Worm (Caenorhabditis elegans): Measurements from ENCODE around the gene R07E5.11.

The R07E5.11 gene

DNA sequence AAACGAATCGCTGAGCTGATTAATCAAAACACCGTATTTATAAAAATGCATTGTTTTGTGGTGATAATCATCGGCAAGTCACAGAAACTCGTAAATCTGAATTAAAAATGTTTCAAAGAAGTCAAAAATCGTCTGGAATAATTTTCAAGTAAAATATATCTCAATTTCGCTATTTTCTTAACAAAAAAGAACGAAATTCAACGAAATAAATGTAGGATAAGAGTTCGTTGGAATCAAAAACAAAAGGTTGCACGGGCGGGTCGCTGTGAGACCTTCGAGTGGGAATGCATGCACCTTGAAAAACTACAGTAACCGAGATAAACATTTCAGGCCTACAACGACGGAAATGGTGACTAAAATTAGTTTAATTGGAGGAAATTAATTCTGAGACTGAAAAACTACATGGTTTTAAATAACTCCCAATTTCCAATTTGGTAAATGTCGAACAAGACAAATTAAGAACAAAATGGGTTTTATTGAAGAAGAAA is 19.3 kb upstream of the R07E5.11 start, which contains the start of gene C28A5.1:
Gene C28A5.1 (minus strand): TSS at position 51 of the 488 bp plus-strand sequence.
- no peak for TF ChIP-seq ceh-9 (tag; optimal IDR thresholded peaks at IDR 0.05)
- TF ChIP-seq nhr-12 (tag; optimal IDR thresholded peaks at IDR 0.05), result no peak
- no peak for TF ChIP-seq snpc-4 (tag; optimal IDR thresholded peaks at IDR 0.05)
- no peak for TF ChIP-seq eor-1 (tag; optimal IDR thresholded peaks at IDR 0.05)
- no peak for TF ChIP-seq R02D3.7 (tag; optimal IDR thresholded peaks at IDR 0.05)
- no peak for TF ChIP-seq nhr-237 (tag; optimal IDR thresholded peaks at IDR 0.05)
- no peak for TF ChIP-seq ceh-82 (tag; optimal IDR thresholded peaks at IDR 0.05)
- no peak for TF ChIP-seq fos-1 (tag; optimal IDR thresholded peaks at IDR 0.05)
- TF ChIP-seq ceh-16 (tag; optimal IDR thresholded peaks at IDR 0.05), result no peak
- TF ChIP-seq ama-1 (optimal IDR thresholded peaks at IDR 0.05), result no peak
- TF ChIP-seq sea-2 (GFP tag; optimal IDR thresholded peaks at IDR 0.05), result no peak
- no peak for TF ChIP-seq ZK546.5 (tag; optimal IDR thresholded peaks at IDR 0.05)

DNA sequence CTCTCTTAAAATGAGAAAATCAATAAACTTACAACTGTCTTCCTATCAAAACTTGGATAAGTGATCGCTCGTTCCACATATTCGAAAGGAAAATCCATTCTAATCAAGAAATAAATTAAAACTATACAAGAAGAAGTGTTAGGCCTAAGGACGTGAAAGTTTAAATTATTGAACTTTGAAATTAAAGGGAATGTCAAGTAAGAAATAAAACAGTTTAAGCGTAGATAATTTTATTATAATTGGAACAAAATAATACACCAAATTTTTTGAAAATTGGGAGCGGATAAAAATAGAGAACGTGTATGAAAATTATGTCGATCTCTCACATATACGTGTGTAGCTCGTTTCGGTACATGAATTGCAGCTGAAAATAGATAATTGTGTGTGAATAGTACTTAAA is 14.4 kb upstream of the R07E5.11 start, which contains the start of gene C28A5.6:
Gene C28A5.6 (minus strand): TSS at position 101 of the 400 bp plus-strand sequence.
- TF ChIP-seq daf-12 (tag; optimal IDR thresholded peaks at IDR 0.05) (no peak), pha-4 (tag; optimal IDR thresholded peaks at IDR 0.05) (no peak), egl-5 (tag; optimal IDR thresholded peaks at IDR 0.05) (no peak)

DNA sequence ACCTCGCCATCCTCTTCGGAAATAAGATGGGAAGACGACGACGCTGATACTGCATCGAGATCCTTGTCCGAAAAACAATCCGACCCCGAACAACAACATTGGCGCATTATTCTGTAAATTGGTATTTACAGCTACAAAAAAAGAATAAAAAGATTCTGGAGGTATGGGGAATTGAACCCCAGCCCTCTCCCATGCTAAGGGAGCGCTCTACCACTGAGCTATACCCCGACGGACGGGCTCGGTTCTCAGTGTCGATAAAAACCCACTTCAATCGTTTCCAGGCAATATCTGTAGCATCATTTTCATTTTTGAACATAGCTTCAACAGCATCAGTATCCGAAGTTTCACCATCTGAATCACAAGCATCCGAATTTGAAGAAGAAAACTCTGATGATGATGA is 13.8 kb upstream of the R07E5.11 start:
- TF ChIP-seq ama-1 (optimal IDR thresholded peaks at IDR 0.05) (no peak), ZK546.5 (tag; optimal IDR thresholded peaks at IDR 0.05) (no peak), jun-1 (tag; optimal IDR thresholded peaks at IDR 0.05) (no peak), elt-2 (tag; optimal IDR thresholded peaks at IDR 0.05) (peak; percentile 20), fkh-10 (GFP tag; optimal IDR thresholded peaks at IDR 0.05) (no peak), snpc-4 (tag; optimal IDR thresholded peaks at IDR 0.05) (peak; percentile 23)

DNA sequence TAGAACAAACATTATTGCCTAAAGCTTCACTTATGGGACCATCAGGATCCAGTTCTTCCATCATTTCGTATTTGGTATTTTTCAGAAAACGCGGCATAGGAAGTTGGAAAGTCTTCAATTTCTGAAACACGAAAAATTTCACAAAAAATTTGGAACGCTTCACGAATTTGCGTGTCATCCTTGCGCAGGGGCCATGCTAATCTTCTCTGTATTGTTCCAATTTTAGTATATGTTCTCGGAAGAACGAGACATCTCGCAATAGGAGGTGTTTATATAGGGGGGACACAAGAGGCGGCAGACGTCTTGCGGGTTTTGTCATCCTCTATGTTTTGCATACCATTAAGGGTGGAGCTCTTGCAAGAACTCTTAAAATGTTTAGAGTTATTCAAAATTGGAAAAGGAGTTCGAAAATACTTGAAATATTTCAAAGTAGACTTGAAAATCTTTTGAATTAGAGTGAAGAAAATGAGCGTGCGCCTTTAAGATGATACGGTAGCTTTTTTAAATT is 11.7 kb upstream of the R07E5.11 start:
- TF ChIP-seq snpc-4 (tag; optimal IDR thresholded peaks at IDR 0.05), result peak; percentile 90
- TF ChIP-seq nhr-43 (tag; optimal IDR thresholded peaks at IDR 0.05; ENCODE audit: poor library complexity, severe bottlenecking), result peak; percentile 3

DNA sequence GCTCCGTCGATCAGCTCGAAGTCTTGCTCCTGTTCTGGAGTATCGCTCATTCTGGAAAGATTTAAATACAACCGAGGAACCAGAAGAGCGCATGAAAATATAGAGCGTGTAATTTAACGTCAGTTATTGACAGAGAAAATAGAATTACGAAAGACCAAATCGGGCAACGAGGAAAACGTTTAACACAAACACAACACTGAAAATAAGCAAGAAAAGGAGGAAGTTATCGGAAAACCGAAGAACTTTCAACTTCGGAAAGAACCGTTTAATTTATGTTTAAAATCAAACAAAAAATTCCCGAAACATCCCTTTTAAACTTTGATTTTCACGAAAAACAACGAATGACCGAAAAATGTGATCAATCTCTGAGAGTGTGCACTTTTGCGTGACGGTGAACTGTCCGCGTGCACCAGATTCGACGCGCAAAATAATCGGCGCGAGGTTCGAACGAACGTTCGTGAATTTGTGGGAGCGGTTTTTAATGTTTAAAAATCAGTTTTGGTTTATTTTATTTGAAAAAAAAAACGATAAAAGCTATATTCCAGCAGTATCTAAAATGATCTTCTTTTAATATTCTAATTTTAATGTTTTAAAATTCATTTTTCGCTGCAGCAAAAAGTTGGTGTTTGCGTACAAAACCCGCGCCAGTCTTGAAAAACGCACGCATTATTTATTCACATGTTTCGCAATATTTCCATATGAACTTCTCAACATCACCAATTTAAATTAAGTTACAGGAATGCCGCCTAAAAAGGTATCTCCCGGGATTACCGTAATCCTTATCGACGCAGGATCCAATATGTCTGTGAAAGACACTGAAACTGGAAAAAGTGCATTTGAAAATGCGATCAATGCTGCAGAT is 4.3 kb upstream of the R07E5.11 start, which contains the start of the genes R07E5.7 and cku-80:
Gene R07E5.7 (minus strand): TSS at position 51 of the 862 bp plus-strand sequence.
Gene cku-80 (plus strand): TSS at position 732 of the 862 bp plus-strand sequence.
- TF ChIP-seq nhr-25 (tag; optimal IDR thresholded peaks at IDR 0.05) (peak; percentile 15), fkh-10 (GFP tag; optimal IDR thresholded peaks at IDR 0.05) (no peak), tbx-2 (tag; optimal IDR thresholded peaks at IDR 0.05) (no peak), nhr-28 (tag; optimal IDR thresholded peaks at IDR 0.05) (no peak), mml-1 (tag; optimal IDR thresholded peaks at IDR 0.05) (no peak), ceh-28 (tag; optimal IDR thresholded peaks at IDR 0.05) (no peak), lsy-12 (tag; optimal IDR thresholded peaks at IDR 0.05) (no peak), elt-3 (tag; optimal IDR thresholded peaks at IDR 0.05) (no peak), sea-2 (GFP tag; optimal IDR thresholded peaks at IDR 0.05) (no peak), hmg-11 (tag; optimal IDR thresholded peaks at IDR 0.05) (peak; percentile 50), lin-15B (tag; optimal IDR thresholded peaks at IDR 0.05) (peak; percentile 75), unc-62 (GFP tag; optimal IDR thresholded peaks at IDR 0.05) (no peak), skn-1 (tag; optimal IDR thresholded peaks at IDR 0.05) (peak; percentile 29), snpc-4 (tag; optimal IDR thresholded peaks at IDR 0.05) (peak; percentile 60), nhr-23 (tag; optimal IDR thresholded peaks at IDR 0.05) (peak; percentile 66), nhr-11 (tag; optimal IDR thresholded peaks at IDR 0.05) (no peak), pqm-1 (tag; optimal IDR thresholded peaks at IDR 0.05) (no peak), lin-39 (tag; optimal IDR thresholded peaks at IDR 0.05) (no peak), ama-1 (optimal IDR thresholded peaks at IDR 0.05) (peak; percentile 17), R02D3.7 (tag; optimal IDR thresholded peaks at IDR 0.05) (peak; percentile 26), nhr-43 (tag; optimal IDR thresholded peaks at IDR 0.05; ENCODE audit: poor library complexity, severe bottlenecking) (peak; percentile 28), elt-1 (tag; optimal IDR thresholded peaks at IDR 0.05) (no peak), nfya-1 (tag; optimal IDR thresholded peaks at IDR 0.05; ENCODE audit: insufficient read depth) (peak; percentile 65), egl-27 (tag; optimal IDR thresholded peaks at IDR 0.05) (no peak), ztf-4 (tag; optimal IDR thresholded peaks at IDR 0.05) (no peak), nhr-237 (tag; optimal IDR thresholded peaks at IDR 0.05) (no peak), zag-1 (tag; optimal IDR thresholded peaks at IDR 0.05) (no peak), elt-2 (tag; optimal IDR thresholded peaks at IDR 0.05) (peak; percentile 50), ceh-9 (tag; optimal IDR thresholded peaks at IDR 0.05) (no peak), fkh-2 (tag; optimal IDR thresholded peaks at IDR 0.05) (no peak), daf-12 (tag; optimal IDR thresholded peaks at IDR 0.05) (no peak), nhr-76 (tag; optimal IDR thresholded peaks at IDR 0.05) (no peak), pha-4 (tag; optimal IDR thresholded peaks at IDR 0.05) (peak; percentile 55), aly-2 (tag; optimal IDR thresholded peaks at IDR 0.05) (no peak)
